Fruit fly (Drosophila melanogaster) whole organism, embryonic: Measurements from ENCODE around the gene CG13894.

Experiments
- Ada2b ChIP-seq: fragments of 200-800 bp; sonication (Bioruptor generic); IDR thresholded peaks from 2 replicates; pipeline ENCODE4 v1.3.6; 2022; ENCODE audit warnings: missing biosample characterization, missing genetic modification characterization
- CG11456 ChIP-seq: fragments of 200-800 bp; sonication (Bioruptor generic); IDR thresholded peaks from 3 replicates; pipeline ENCODE4 v1.3.6; 2022; ENCODE audit warnings: missing biosample characterization, missing genetic modification characterization
- CG12391 ChIP-seq: fragments of 200-800 bp; sonication (Bioruptor generic); optimal IDR thresholded peaks from 3 replicates; lab custom pipeline; 2018; ENCODE audit warnings: missing biosample characterization, mild to moderate bottlenecking, missing genetic modification characterization, moderate library complexity
- CG12659 ChIP-seq: fragments of 200-800 bp; sonication (Bioruptor generic); optimal IDR thresholded peaks from 3 replicates; lab custom pipeline; 2017; ENCODE audit warnings: mild to moderate bottlenecking, missing biosample characterization, missing genetic modification reagents, missing genetic modification characterization
- CG12769 ChIP-seq: fragments of 200-800 bp; sonication (Bioruptor generic); optimal IDR thresholded peaks from 2 replicates; lab custom pipeline; 2019; ENCODE audit warnings: missing biosample characterization, mild to moderate bottlenecking, missing genetic modification characterization, moderate library complexity
- CG13775 ChIP-seq: fragments of 200-800 bp; sonication (Bioruptor generic); optimal IDR thresholded peaks from 3 replicates; lab custom pipeline; 2017; ENCODE audit warnings: missing biosample characterization, mild to moderate bottlenecking, missing genetic modification characterization
- CG14860 ChIP-seq: fragments of 200-800 bp; sonication (Bioruptor generic); IDR thresholded peaks from 3 replicates; pipeline ENCODE4 v1.3.6; 2022; ENCODE audit warnings: missing biosample characterization, missing genetic modification characterization; ENCODE audit not compliant: partially characterized antibody
- CG14965 ChIP-seq: fragments of 200-800 bp; sonication (Bioruptor generic); optimal IDR thresholded peaks from 2 replicates; lab custom pipeline; 2016; ENCODE audit warnings: missing biosample characterization, missing genetic modification characterization, borderline replicate concordance
- CG15269 ChIP-seq: fragments of 200-800 bp; sonication (Bioruptor generic); optimal IDR thresholded peaks from 2 replicates; lab custom pipeline; 2018; ENCODE audit warnings: missing biosample characterization, mild to moderate bottlenecking, missing genetic modification characterization, moderate library complexity
- CG15514 ChIP-seq: fragments of 200-800 bp; sonication (Bioruptor generic); optimal IDR thresholded peaks from 3 replicates; lab custom pipeline; 2017; ENCODE audit warnings: missing biosample characterization, missing genetic modification characterization, mild to moderate bottlenecking, moderate library complexity, missing genetic modification reagents
- CG3163 ChIP-seq: fragments of 200-800 bp; sonication (Bioruptor generic); optimal IDR thresholded peaks from 3 replicates; lab custom pipeline; 2016; ENCODE audit warnings: missing biosample characterization, missing genetic modification characterization
- CG3838 ChIP-seq: fragments of 200-800 bp; sonication (Bioruptor generic); optimal IDR thresholded peaks from 3 replicates; lab custom pipeline; 2016; ENCODE audit warnings: missing biosample characterization, missing genetic modification characterization
- CG7271 ChIP-seq: fragments of 200-800 bp; sonication (Bioruptor generic); optimal IDR thresholded peaks from 2 replicates; lab custom pipeline; 2018; ENCODE audit warnings: missing biosample characterization, mild to moderate bottlenecking, missing genetic modification characterization, moderate library complexity
- CG8765 ChIP-seq: fragments of 200-800 bp; sonication (Bioruptor generic); IDR thresholded peaks from 2 replicates; pipeline ENCODE4 v1.3.6; 2022; ENCODE audit warnings: missing biosample characterization, missing genetic modification characterization
- CG9215 ChIP-seq: fragments of 200-800 bp; sonication (Bioruptor generic); IDR thresholded peaks from 2 replicates; pipeline ENCODE4 v1.3.6; 2022; ENCODE audit warnings: missing biosample characterization, missing genetic modification characterization
- D ChIP-seq, 2 experiments: fragments of 200-800 bp in 1 of 2; fragments of >200 bp in 1 of 2; sonication (Bioruptor generic) in 1 of 2; optimal IDR thresholded peaks; 2 replicates in 1 of 2; 3 replicates in 1 of 2; lab custom pipeline; 2017; ENCODE audit warnings: mild to moderate bottlenecking in 1 of 2, missing biosample characterization in 1 of 2, missing genetic modification characterization in 1 of 2, missing genetic modification reagents in 1 of 2
- E2f2 ChIP-seq: fragments of 200-800 bp; sonication (Bioruptor generic); IDR thresholded peaks from 2 replicates; pipeline ENCODE4 v1.3.6; 2022; ENCODE audit warnings: missing biosample characterization, missing genetic modification characterization
- HLH4C ChIP-seq: fragments of 200-800 bp; sonication (Bioruptor generic); IDR thresholded peaks from 3 replicates; pipeline ENCODE4 v1.3.6; 2022; ENCODE audit warnings: missing biosample characterization, missing genetic modification characterization; ENCODE audit not compliant: partially characterized antibody
- Jarid2 ChIP-seq: fragments of 200-800 bp; sonication (Bioruptor generic); optimal IDR thresholded peaks from 3 replicates; lab custom pipeline; 2017; ENCODE audit warnings: mild to moderate bottlenecking, missing biosample characterization, missing genetic modification reagents, missing genetic modification characterization
- Med ChIP-seq: fragments of 200-800 bp; sonication (Bioruptor generic); peaks from one replicate; lab custom pipeline; 2016; ENCODE audit warnings: missing biosample characterization, missing genetic modification characterization, mild to moderate bottlenecking, inconsistent platforms, moderate library complexity
- Sox102F ChIP-seq: fragments of 200-800 bp; sonication (Bioruptor generic); optimal IDR thresholded peaks from 2 replicates; lab custom pipeline; 2018; ENCODE audit warnings: missing biosample characterization, mild to moderate bottlenecking, missing genetic modification characterization, moderate library complexity
- Trl ChIP-seq, 3 experiments: fragments of >200 bp in 2 of 3; fragments of 200-800 bp in 1 of 3; sonication (Bioruptor generic) in 1 of 3; optimal IDR thresholded peaks; 2 replicates in 1 of 3; 3 replicates in 2 of 3; lab custom pipeline; 2016 to 2017; ENCODE audit warnings: missing biosample characterization in 1 of 3, missing genetic modification characterization in 1 of 3
- Usf ChIP-seq: fragments of 200-800 bp; sonication (Bioruptor generic); optimal IDR thresholded peaks from 2 replicates; lab custom pipeline; 2017; ENCODE audit warnings: missing genotype, missing biosample characterization, missing genetic modification characterization
- ab ChIP-seq: fragments of 200-800 bp; sonication (Bioruptor generic); optimal IDR thresholded peaks from 2 replicates; lab custom pipeline; 2016; ENCODE audit warnings: missing biosample characterization, missing genetic modification characterization
- amos ChIP-seq: fragments of 200-800 bp; sonication (Bioruptor generic); IDR thresholded peaks from 2 replicates; pipeline ENCODE4 v1.3.6; 2022; ENCODE audit warnings: missing biosample characterization, missing genetic modification characterization; ENCODE audit not compliant: partially characterized antibody
- ap ChIP-seq: fragments of 200-800 bp; sonication (Bioruptor generic); IDR thresholded peaks from 2 replicates; pipeline ENCODE4 v1.3.6; 2022; ENCODE audit warnings: missing biosample characterization, missing genetic modification characterization
- ase ChIP-seq: fragments of 200-800 bp; sonication (Bioruptor generic); IDR thresholded peaks from 3 replicates; pipeline ENCODE4 v1.3.6; 2022; ENCODE audit warnings: missing biosample characterization, missing genetic modification characterization
- bcd ChIP-seq: fragments of 200-800 bp; sonication (Bioruptor generic); optimal IDR thresholded peaks from 2 replicates; lab custom pipeline; 2017; ENCODE audit warnings: missing biosample characterization, mild to moderate bottlenecking, missing genetic modification characterization
- cg ChIP-seq: fragments of 200-800 bp; sonication (Bioruptor generic); optimal IDR thresholded peaks from 3 replicates; lab custom pipeline; 2019; ENCODE audit warnings: missing biosample characterization, mild to moderate bottlenecking, missing genetic modification characterization, moderate library complexity
- croc ChIP-seq: fragments of 200-800 bp; sonication (Bioruptor generic); conservative IDR thresholded peaks from 3 replicates; pipeline ENCODE4 v1.3.6; 2022; ENCODE audit warnings: missing biosample characterization, missing genetic modification characterization
- dimm ChIP-seq: fragments of 200-800 bp; sonication (Bioruptor generic); IDR thresholded peaks from 2 replicates; pipeline ENCODE4 v1.3.6; 2022; ENCODE audit warnings: missing biosample characterization, missing genetic modification characterization
- ems ChIP-seq: fragments of 200-800 bp; sonication (Bioruptor generic); optimal IDR thresholded peaks from 3 replicates; lab custom pipeline; 2016; ENCODE audit warnings: missing biosample characterization, missing genetic modification characterization
- esg ChIP-seq: fragments of 200-800 bp; sonication (Bioruptor generic); conservative IDR thresholded peaks from 2 replicates; pipeline ENCODE4 v1.3.6; 2022; ENCODE audit warnings: missing biosample characterization, missing genetic modification characterization
- fd102C ChIP-seq: fragments of 200-800 bp; sonication (Bioruptor generic); optimal IDR thresholded peaks from 2 replicates; lab custom pipeline; 2018; ENCODE audit warnings: missing biosample characterization, mild to moderate bottlenecking, missing genetic modification characterization, moderate library complexity
- hth ChIP-seq: fragments of >200 bp; optimal IDR thresholded peaks from 2 replicates; lab custom pipeline; 2017; ENCODE audit warnings: inconsistent platforms
- lbe ChIP-seq: fragments of 200-800 bp; sonication (Bioruptor generic); optimal IDR thresholded peaks from 2 replicates; lab custom pipeline; 2016; ENCODE audit warnings: missing biosample characterization, mild to moderate bottlenecking, missing genetic modification characterization
- mirr ChIP-seq: fragments of 200-800 bp; sonication (Bioruptor generic); optimal IDR thresholded peaks from 3 replicates; lab custom pipeline; 2018; ENCODE audit warnings: missing biosample characterization, mild to moderate bottlenecking, missing genetic modification characterization
- nerfin-1 ChIP-seq: fragments of 200-800 bp; sonication (Bioruptor generic); optimal IDR thresholded peaks from 3 replicates; lab custom pipeline; 2019; ENCODE audit warnings: missing biosample characterization, mild to moderate bottlenecking, missing genetic modification characterization, moderate library complexity
- nmo ChIP-seq: fragments of 200-800 bp; sonication (Bioruptor generic); optimal IDR thresholded peaks from 2 replicates; lab custom pipeline; 2018; ENCODE audit warnings: missing biosample characterization, mild to moderate bottlenecking, missing genetic modification characterization, moderate library complexity
- pzg ChIP-seq: fragments of 200-800 bp; sonication (Bioruptor generic); optimal IDR thresholded peaks from 3 replicates; lab custom pipeline; 2018; ENCODE audit warnings: missing biosample characterization, mild to moderate bottlenecking, missing genetic modification characterization, moderate library complexity
- schlank ChIP-seq: fragments of 200-800 bp; sonication (Bioruptor generic); optimal IDR thresholded peaks from 2 replicates; lab custom pipeline; 2018; ENCODE audit warnings: missing biosample characterization, mild to moderate bottlenecking, missing genetic modification characterization
- so ChIP-seq: fragments of 200-800 bp; sonication (Bioruptor generic); IDR thresholded peaks from 3 replicates; pipeline ENCODE4 v1.3.6; 2022; ENCODE audit warnings: missing biosample characterization, missing genetic modification characterization
- ssp ChIP-seq: fragments of 200-800 bp; sonication (Bioruptor generic); IDR thresholded peaks from 2 replicates; pipeline ENCODE4 v1.3.6; 2022; ENCODE audit warnings: missing biosample characterization, missing genetic modification characterization
- tin ChIP-seq: fragments of 200-800 bp; sonication (Bioruptor generic); optimal IDR thresholded peaks from 3 replicates; lab custom pipeline; 2016; ENCODE audit warnings: missing biosample characterization, missing genetic modification characterization
- trh ChIP-seq: fragments of 200-800 bp; sonication (Bioruptor generic); optimal IDR thresholded peaks from 2 replicates; lab custom pipeline; 2016; ENCODE audit warnings: missing biosample characterization, missing genetic modification characterization
- ttk ChIP-seq: fragments of 200-800 bp; sonication (Bioruptor generic); IDR thresholded peaks from 2 replicates; pipeline ENCODE4 v2.1.2; 2022; ENCODE audit warnings: missing biosample characterization, missing genetic modification characterization
- twi ChIP-seq: fragments of 200-800 bp; optimal IDR thresholded peaks from 2 replicates; lab custom pipeline; 2019; ENCODE audit warnings: missing biosample characterization, mild to moderate bottlenecking, missing genetic modification characterization, moderate library complexity
- wdn ChIP-seq: fragments of 200-800 bp; sonication (Bioruptor generic); IDR thresholded peaks from 2 replicates; pipeline ENCODE4 v1.3.6; 2022; ENCODE audit warnings: missing biosample characterization, missing genetic modification characterization

The CG13894 gene

DNA sequence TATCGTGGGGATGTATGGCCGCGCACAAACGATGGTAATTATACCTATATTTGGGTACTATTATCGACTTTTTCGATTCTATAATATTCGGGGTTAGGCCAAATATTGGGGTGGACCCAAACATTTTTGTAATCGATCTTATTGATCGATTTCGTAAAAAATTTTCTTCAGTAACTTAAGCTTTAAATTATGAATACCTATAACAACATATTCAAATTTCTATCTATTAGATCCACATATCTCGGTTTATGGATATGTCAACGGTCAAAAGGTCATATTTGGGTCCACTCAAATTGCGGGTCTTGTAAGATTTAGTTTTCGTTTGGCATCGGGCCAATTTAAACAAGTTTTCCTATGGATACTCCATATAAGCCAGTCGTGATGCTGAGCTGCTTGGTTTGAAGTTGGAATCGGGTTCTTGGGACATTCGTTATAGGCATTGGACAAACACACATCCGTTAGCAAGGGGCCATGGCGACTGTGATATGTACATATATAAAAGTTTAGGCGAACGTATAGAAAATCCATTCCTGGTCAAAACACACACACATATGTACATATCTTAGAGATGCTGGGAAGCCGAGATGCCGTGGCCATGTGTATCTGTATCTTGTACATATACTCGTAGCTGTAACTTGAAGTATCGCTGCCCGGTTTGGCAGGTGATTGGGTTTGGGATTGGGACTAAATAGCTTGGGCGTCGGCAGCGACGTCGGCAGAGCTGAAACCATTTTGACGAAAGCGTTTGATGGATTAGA lies 1.4 kb upstream of the CG13894 start (continued):
- no peak for TF ChIP-seq mirr (GFP tag; lab: Kevin White, UChicago)
- peak; percentile 66 for TF ChIP-seq CG12769
- no peak for TF ChIP-seq CG11456 (GFP tag; lab: Robert Waterston, UW)
- TF ChIP-seq tin (GFP tag; lab: Kevin White, UChicago) = peak; percentile 38
- TF ChIP-seq esg (GFP tag; lab: Robert Waterston, UW) = peak; percentile 45; the same call in 1 of the 2 replicates
- TF ChIP-seq CG7271 (tag; lab: Kevin White, UChicago) = no peak
- peak; percentile 31; the same call in 1 of the 2 replicates for TF ChIP-seq E2f2
- TF ChIP-seq D (optimal IDR thresholded peaks at IDR 0.05; lab: Kevin White, UChicago) = no peak
- TF ChIP-seq D (GFP tag; optimal IDR thresholded peaks at IDR 0.05; lab: Kevin White, UChicago) = peak; percentile 28
- TF ChIP-seq cg (GFP tag; lab: Kevin White, UChicago) = no peak
- no peak for TF ChIP-seq pzg (GFP tag; lab: Kevin White, UChicago)
- TF ChIP-seq wdn (GFP tag; lab: Robert Waterston, UW) = no peak
- TF ChIP-seq Sox102F = peak; percentile 67
- TF ChIP-seq bcd (GFP tag; lab: Kevin White, UChicago) = peak; percentile 35
- no peak for TF ChIP-seq amos
- TF ChIP-seq hth = no peak
- peak; percentile 8 for TF ChIP-seq CG13775 (GFP tag; lab: Kevin White, UChicago)
- TF ChIP-seq CG14860 (GFP tag; lab: Robert Waterston, UW) = no peak
- no peak for TF ChIP-seq twi (tag; lab: Kevin White, UChicago)
- TF ChIP-seq nerfin-1 (tag; lab: Kevin White, UChicago) = peak; percentile 20
- no peak for TF ChIP-seq CG8765 (GFP tag; lab: Robert Waterston, UW)
- no peak for TF ChIP-seq ssp (GFP tag; lab: Robert Waterston, UW)
- TF ChIP-seq CG3163 (GFP tag; lab: Kevin White, UChicago) = no peak
- peak; percentile 68 for TF ChIP-seq CG12659 (GFP tag; lab: Kevin White, UChicago)
- no peak for TF ChIP-seq Trl (optimal IDR thresholded peaks at IDR 0.05; lab: Kevin White, UChicago)
- TF ChIP-seq Trl (GFP tag; optimal IDR thresholded peaks at IDR 0.05; lab: Kevin White, UChicago) = peak; percentile 45
- TF ChIP-seq lbe (GFP tag; lab: Kevin White, UChicago) = no peak
- no peak for TF ChIP-seq CG9215 (GFP tag; lab: Robert Waterston, UW)
- peak; percentile 71 for TF ChIP-seq CG12391 (tag; lab: Kevin White, UChicago)
- no peak for TF ChIP-seq trh (GFP tag; lab: Kevin White, UChicago)
- TF ChIP-seq CG3838 (GFP tag; lab: Kevin White, UChicago) = no peak
- TF ChIP-seq ttk (GFP tag; lab: Robert Waterston, UW) = no peak
- peak; percentile 80 for TF ChIP-seq Ada2b
- TF ChIP-seq CG15514 (GFP tag; lab: Kevin White, UChicago) = peak; percentile 50
- TF ChIP-seq ems (GFP tag; lab: Kevin White, UChicago) = no peak
- no peak for TF ChIP-seq schlank
- peak; percentile 62; the same call in 1 of the 3 replicates for TF ChIP-seq so (GFP tag; lab: Robert Waterston, UW)
- no peak for TF ChIP-seq CG14965
- TF ChIP-seq Med = peak; percentile 72
- TF ChIP-seq Usf = no peak
- TF ChIP-seq ap (GFP tag; lab: Robert Waterston, UW) = 0 out of 2 replicates have a peak, but pooled peaks have one; percentile 19
- peak; percentile 76 for TF ChIP-seq CG15269 (tag; lab: Kevin White, UChicago)
- TF ChIP-seq nmo (GFP tag; lab: Kevin White, UChicago) = peak; percentile 49
- TF ChIP-seq ase (GFP tag; lab: Robert Waterston, UW) = peak; percentile 17; the same call in 1 of the 3 replicates
- peak; percentile 14 for TF ChIP-seq Jarid2 (GFP tag; lab: Kevin White, UChicago)
- TF ChIP-seq HLH4C (GFP tag; lab: Robert Waterston, UW) = no peak
- TF ChIP-seq dimm (GFP tag; lab: Robert Waterston, UW) = no peak
- TF ChIP-seq croc (GFP tag; lab: Robert Waterston, UW) = no peak
- TF ChIP-seq ab (GFP tag; lab: Kevin White, UChicago) = no peak
- TF ChIP-seq fd102C (GFP tag; lab: Kevin White, UChicago) = no peak
